Fruit fly (Drosophila melanogaster) whole organism, embryonic: ENCODE measurements around the gene kdn.
A peak's percentile ranks its signal among the peaks of the same experiment; 100 is the strongest.

Experiments used
- Blimp-1 ChIP-seq: fragments of 200-800 bp; sonication (Bioruptor generic); optimal IDR thresholded peaks from 3 replicates; lab custom pipeline; 2018; ENCODE audit warnings: missing biosample characterization, missing genetic modification characterization, mild to moderate bottlenecking, moderate library complexity, missing genetic modification reagents
- CG13287 ChIP-seq: fragments of 200-800 bp; sonication (Bioruptor generic); IDR thresholded peaks from 2 replicates; pipeline ENCODE4 v1.3.6; 2022; ENCODE audit warnings: missing biosample characterization, missing genetic modification characterization; ENCODE audit not compliant: partially characterized antibody
- CG13424 ChIP-seq: fragments of 200-800 bp; sonication (Bioruptor generic); optimal IDR thresholded peaks from 2 replicates; lab custom pipeline; 2019; ENCODE audit warnings: missing biosample characterization, mild to moderate bottlenecking, missing genetic modification characterization, moderate library complexity
- CG15011 ChIP-seq: fragments of 200-800 bp; sonication (Bioruptor generic); optimal IDR thresholded peaks from 3 replicates; lab custom pipeline; 2018; ENCODE audit warnings: missing biosample characterization, mild to moderate bottlenecking, missing genetic modification characterization
- CG15073 ChIP-seq: fragments of 200-800 bp; sonication (Bioruptor generic); optimal IDR thresholded peaks from 2 replicates; lab custom pipeline; 2016; ENCODE audit warnings: missing biosample characterization, missing genetic modification characterization
- CG15514 ChIP-seq: fragments of 200-800 bp; sonication (Bioruptor generic); optimal IDR thresholded peaks from 3 replicates; lab custom pipeline; 2017; ENCODE audit warnings: missing biosample characterization, missing genetic modification characterization, mild to moderate bottlenecking, moderate library complexity, missing genetic modification reagents
- CG17361 ChIP-seq: fragments of 200-800 bp; sonication (Bioruptor generic); IDR thresholded peaks from 3 replicates; pipeline ENCODE4 v1.3.6; 2022; ENCODE audit warnings: missing biosample characterization, missing genetic modification characterization
- CG18599 ChIP-seq: fragments of 200-800 bp; sonication (Bioruptor generic); optimal IDR thresholded peaks from 3 replicates; lab custom pipeline; 2017; ENCODE audit warnings: missing biosample characterization, missing genetic modification characterization, mild to moderate bottlenecking, moderate library complexity, missing genetic modification reagents
- CG2678 ChIP-seq: fragments of 200-800 bp; sonication (Bioruptor generic); optimal IDR thresholded peaks from 3 replicates; lab custom pipeline; 2019; ENCODE audit warnings: missing biosample characterization, mild to moderate bottlenecking, missing genetic modification characterization, moderate library complexity
- CG2712 ChIP-seq: fragments of 200-800 bp; optimal IDR thresholded peaks from 3 replicates; lab custom pipeline; 2019; ENCODE audit warnings: missing biosample characterization, mild to moderate bottlenecking, missing genetic modification characterization, moderate library complexity
- CG31224 ChIP-seq: fragments of 200-800 bp; sonication (Bioruptor generic); IDR thresholded peaks from 2 replicates; pipeline ENCODE4 v1.3.6; 2022; ENCODE audit warnings: missing biosample characterization, missing genetic modification characterization
- CG3407 ChIP-seq: fragments of 200-800 bp; sonication (Bioruptor generic); optimal IDR thresholded peaks from 2 replicates; lab custom pipeline; 2018; ENCODE audit warnings: missing biosample characterization, mild to moderate bottlenecking, missing genetic modification characterization
- CG4707 ChIP-seq: fragments of 200-800 bp; sonication (Bioruptor generic); optimal IDR thresholded peaks from 2 replicates; lab custom pipeline; 2018; ENCODE audit warnings: missing biosample characterization, mild to moderate bottlenecking, missing genetic modification characterization, moderate library complexity
- CG6854 ChIP-seq: fragments of 200-800 bp; sonication (Bioruptor generic); optimal IDR thresholded peaks from 3 replicates; lab custom pipeline; 2017; ENCODE audit warnings: missing biosample characterization, mild to moderate bottlenecking, missing genetic modification characterization
- CG7928 ChIP-seq: fragments of 200-800 bp; sonication (Bioruptor generic); optimal IDR thresholded peaks from 2 replicates; lab custom pipeline; 2017; ENCODE audit warnings: missing biosample characterization, mild to moderate bottlenecking, missing genetic modification characterization
- CG8281 ChIP-seq: fragments of 200-800 bp; sonication (Bioruptor generic); optimal IDR thresholded peaks from 2 replicates; lab custom pipeline; 2018; ENCODE audit warnings: missing biosample characterization, mild to moderate bottlenecking, missing genetic modification characterization, moderate library complexity
- CTCF ChIP-seq: fragments of 200-800 bp; sonication (Bioruptor generic); optimal IDR thresholded peaks from 2 replicates; lab custom pipeline; 2017; ENCODE audit warnings: missing biosample characterization, mild to moderate bottlenecking, missing genetic modification characterization, moderate library complexity
- Dad ChIP-seq: fragments of 200-800 bp; sonication (Bioruptor generic); optimal IDR thresholded peaks from 3 replicates; lab custom pipeline; 2016; ENCODE audit warnings: missing biosample characterization, missing genetic modification characterization
- Doc2 ChIP-seq: fragments of 200-800 bp; sonication (Bioruptor generic); IDR thresholded peaks from 2 replicates; pipeline ENCODE4 v1.3.6; 2022; ENCODE audit warnings: missing biosample characterization, missing genetic modification characterization
- Fer1 ChIP-seq: fragments of 200-800 bp; sonication (Bioruptor generic); optimal IDR thresholded peaks from 2 replicates; lab custom pipeline; 2017; ENCODE audit warnings: missing biosample characterization, mild to moderate bottlenecking, missing genetic modification characterization
- Hr3 ChIP-seq: fragments of 200-800 bp; sonication (Bioruptor generic); optimal IDR thresholded peaks from 3 replicates; lab custom pipeline; 2016; ENCODE audit warnings: missing biosample characterization, missing genetic modification characterization
- Hr51 ChIP-seq, 2 experiments: fragments of 200-800 bp; sonication (Bioruptor generic); optimal IDR thresholded peaks; 2 replicates in 1 of 2; 3 replicates in 1 of 2; lab custom pipeline; 2016 to 2018; ENCODE audit warnings: missing biosample characterization in 2 of 2, missing genetic modification characterization in 2 of 2, mild to moderate bottlenecking in 1 of 2, moderate library complexity in 1 of 2
- Nf-YB ChIP-seq: fragments of 200-800 bp; sonication (Bioruptor generic); optimal IDR thresholded peaks from 3 replicates; lab custom pipeline; 2019; ENCODE audit warnings: missing biosample characterization, mild to moderate bottlenecking, missing genetic modification characterization, moderate library complexity
- NfI ChIP-seq: fragments of 200-800 bp; sonication (Bioruptor generic); optimal IDR thresholded peaks from 3 replicates; lab custom pipeline; 2018; ENCODE audit warnings: missing biosample characterization, mild to moderate bottlenecking, missing genetic modification characterization, moderate library complexity
- Oli ChIP-seq: fragments of 200-800 bp; sonication (Bioruptor generic); optimal IDR thresholded peaks from 2 replicates; lab custom pipeline; 2018; ENCODE audit warnings: missing biosample characterization, mild to moderate bottlenecking, missing genetic modification characterization, moderate library complexity
- PHDP ChIP-seq: fragments of 200-800 bp; sonication (Bioruptor generic); optimal IDR thresholded peaks from 3 replicates; lab custom pipeline; 2018; ENCODE audit warnings: missing biosample characterization, mild to moderate bottlenecking, missing genetic modification characterization, moderate library complexity
- Rfx ChIP-seq: fragments of 200-800 bp; sonication (Bioruptor generic); IDR thresholded peaks from 2 replicates; pipeline ENCODE4 v1.3.6; 2022; ENCODE audit warnings: missing biosample characterization, missing genetic modification characterization
- Side ChIP-seq: fragments of 200-800 bp; sonication (Bioruptor generic); optimal IDR thresholded peaks from 2 replicates; lab custom pipeline; 2016; ENCODE audit warnings: missing biosample characterization, missing genetic modification characterization
- Trl ChIP-seq, 3 experiments: fragments of >200 bp in 2 of 3; fragments of 200-800 bp in 1 of 3; sonication (Bioruptor generic) in 1 of 3; optimal IDR thresholded peaks; 2 replicates in 1 of 3; 3 replicates in 2 of 3; lab custom pipeline; 2016 to 2017; ENCODE audit warnings: missing biosample characterization in 1 of 3, missing genetic modification characterization in 1 of 3
- Xbp1 ChIP-seq: fragments of 200-800 bp; sonication (Bioruptor generic); optimal IDR thresholded peaks from 3 replicates; lab custom pipeline; 2016; ENCODE audit warnings: missing biosample characterization, mild to moderate bottlenecking, missing genetic modification characterization
- ato ChIP-seq: fragments of 200-800 bp; sonication (Bioruptor generic); IDR thresholded peaks from 2 replicates; pipeline ENCODE4 v1.3.6; 2022; ENCODE audit warnings: missing biosample characterization, missing genetic modification characterization; ENCODE audit not compliant: partially characterized antibody
- bab2 ChIP-seq: fragments of 200-800 bp; sonication (Bioruptor generic); optimal IDR thresholded peaks from 2 replicates; lab custom pipeline; 2016; ENCODE audit warnings: missing biosample characterization, missing genetic modification characterization
- danr ChIP-seq: fragments of 200-800 bp; sonication (Bioruptor generic); IDR thresholded peaks from 2 replicates; pipeline ENCODE4 v1.3.6; 2022; ENCODE audit warnings: missing biosample characterization, missing genetic modification characterization
- eyg ChIP-seq: fragments of 200-800 bp; sonication (Bioruptor generic); optimal IDR thresholded peaks from 3 replicates; lab custom pipeline; 2016; ENCODE audit warnings: missing biosample characterization, missing genetic modification characterization
- gro ChIP-seq: fragments of 200-800 bp; sonication (Bioruptor generic); optimal IDR thresholded peaks from 2 replicates; lab custom pipeline; 2016; ENCODE audit warnings: missing biosample characterization, missing genetic modification characterization
- ham ChIP-seq: fragments of 200-800 bp; sonication (Bioruptor generic); IDR thresholded peaks from 2 replicates; pipeline ENCODE4 v1.3.6; 2022; ENCODE audit warnings: missing biosample characterization, missing genetic modification characterization
- hb ChIP-seq: fragments of 200-800 bp; sonication (Bioruptor generic); IDR thresholded peaks from 3 replicates; pipeline ENCODE4 v1.3.6; 2022; ENCODE audit warnings: missing biosample characterization, missing genetic modification characterization; ENCODE audit not compliant: partially characterized antibody
- lbe ChIP-seq: fragments of 200-800 bp; sonication (Bioruptor generic); optimal IDR thresholded peaks from 2 replicates; lab custom pipeline; 2016; ENCODE audit warnings: missing biosample characterization, mild to moderate bottlenecking, missing genetic modification characterization
- lola ChIP-seq, 3 experiments: fragments of >200 bp in 2 of 3; fragments of 200-800 bp in 1 of 3; sonication (Bioruptor generic) in 1 of 3; optimal IDR thresholded peaks; 2 replicates each; lab custom pipeline; 2017 to 2019; ENCODE audit warnings: missing biosample characterization in 3 of 3, missing genetic modification characterization in 3 of 3, mild to moderate bottlenecking in 1 of 3, moderate library complexity in 1 of 3
- lov ChIP-seq, 2 experiments: fragments of 200-800 bp in 1 of 2; fragments of >200 bp in 1 of 2; sonication (Bioruptor generic) in 1 of 2; IDR thresholded peaks in 1 of 2; optimal IDR thresholded peaks in 1 of 2; 2 replicates in 1 of 2; 3 replicates in 1 of 2; pipeline versions ENCODE4 v1.3.6 to Lab custom; 2017 to 2022; ENCODE audit warnings: missing biosample characterization in 1 of 2, missing genetic modification characterization in 1 of 2
- p53 ChIP-seq: fragments of 200-800 bp; sonication (Bioruptor generic); optimal IDR thresholded peaks from 2 replicates; lab custom pipeline; 2016; ENCODE audit warnings: missing biosample characterization, missing genetic modification characterization
- pum ChIP-seq: fragments of 200-800 bp; sonication (Bioruptor generic); optimal IDR thresholded peaks from 2 replicates; lab custom pipeline; 2016; ENCODE audit warnings: missing biosample characterization, missing genetic modification characterization
- sc ChIP-seq, 3 experiments: fragments of >200 bp in 2 of 3; fragments of 200-800 bp in 1 of 3; sonication (Bioruptor generic) in 1 of 3; optimal IDR thresholded peaks; 2 replicates in 2 of 3; 3 replicates in 1 of 3; lab custom pipeline; 2017; ENCODE audit warnings: mild to moderate bottlenecking in 1 of 3, missing biosample characterization in 1 of 3, missing genetic modification characterization in 1 of 3, missing genetic modification reagents in 1 of 3
- stc ChIP-seq: fragments of 200-800 bp; sonication (Bioruptor generic); IDR thresholded peaks from 2 replicates; pipeline ENCODE4 v1.3.6; 2022; ENCODE audit warnings: missing biosample characterization, missing genetic modification characterization
- usp ChIP-seq: fragments of >200 bp; optimal IDR thresholded peaks from 2 replicates; lab custom pipeline; 2017; ENCODE audit warnings: missing biosample characterization, missing genetic modification characterization
- wor ChIP-seq: fragments of 200-800 bp; sonication (Bioruptor generic); IDR thresholded peaks from 2 replicates; pipeline ENCODE4 v1.3.6; 2022; ENCODE audit warnings: missing biosample characterization, missing genetic modification characterization

kdn gene

DNA sequence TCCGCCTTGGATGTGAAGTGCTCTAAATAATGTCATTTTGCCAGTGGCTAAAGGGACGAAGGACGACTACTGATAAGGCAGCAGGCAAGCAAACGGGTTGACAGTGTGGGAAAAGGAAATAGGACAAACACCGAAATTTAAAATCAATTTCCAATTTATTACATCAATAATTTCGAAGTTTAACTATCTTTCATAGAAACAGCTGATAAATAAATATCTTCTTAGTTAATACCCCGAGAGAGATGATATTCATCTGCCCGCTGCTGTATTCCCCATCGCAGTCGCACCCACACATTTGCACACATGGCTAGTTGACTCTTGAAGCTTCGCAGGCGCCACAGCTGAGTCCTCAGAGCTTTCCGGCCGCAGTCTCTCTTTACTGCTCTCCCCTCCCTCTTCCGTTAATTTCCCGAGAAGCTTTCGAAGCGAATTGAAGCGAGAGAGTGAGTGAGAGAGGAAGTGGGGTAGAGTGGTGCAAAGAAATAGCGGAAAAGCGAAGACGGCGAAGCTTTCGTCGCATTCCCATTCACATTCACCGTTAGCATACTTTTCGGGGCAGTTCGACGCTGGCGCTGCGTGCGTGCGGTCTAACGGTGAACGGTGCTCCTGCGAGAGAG lies 33.5 kb upstream of the kdn start (continued):
- TF ChIP-seq CG7928, result peak; percentile 7
- TF ChIP-seq Doc2, result no peak
- peak; percentile 38 for TF ChIP-seq Xbp1 (GFP tag; lab: Kevin White, UChicago)
- TF ChIP-seq gro, result peak; percentile 65
- peak; percentile 50 for TF ChIP-seq CG15011 (GFP tag; lab: Kevin White, UChicago)
- TF ChIP-seq CG15073 (GFP tag; lab: Kevin White, UChicago), result no peak
- TF ChIP-seq bab2 (GFP tag; lab: Kevin White, UChicago), result peak; percentile 53
- TF ChIP-seq ham (GFP tag; lab: Robert Waterston, UW), result no peak; the same call in 1 of the 2 replicates
- TF ChIP-seq danr (GFP tag; lab: Robert Waterston, UW), result peak; percentile 34; the same call in 1 of the 2 replicates
- no peak for TF ChIP-seq sc (optimal IDR thresholded peaks at IDR 0.05; lab: Kevin White, UChicago)
- no peak for TF ChIP-seq sc (GFP tag; optimal IDR thresholded peaks at IDR 0.05; lab: Kevin White, UChicago)
- peak; percentile 67 for TF ChIP-seq PHDP
- peak; percentile 90 for TF ChIP-seq CG18599 (GFP tag; lab: Kevin White, UChicago)
- no peak for TF ChIP-seq Nf-YB
- TF ChIP-seq usp, result no peak
- peak; percentile 66 for TF ChIP-seq CG13424
- peak; percentile 58 for TF ChIP-seq Oli (tag; lab: Kevin White, UChicago)
- TF ChIP-seq wor (GFP tag; lab: Robert Waterston, UW), result peak; percentile 45
- peak; percentile 81 for TF ChIP-seq CG2678 (tag; lab: Kevin White, UChicago)
- TF ChIP-seq, all 482 proteins: peak for 246

DNA sequence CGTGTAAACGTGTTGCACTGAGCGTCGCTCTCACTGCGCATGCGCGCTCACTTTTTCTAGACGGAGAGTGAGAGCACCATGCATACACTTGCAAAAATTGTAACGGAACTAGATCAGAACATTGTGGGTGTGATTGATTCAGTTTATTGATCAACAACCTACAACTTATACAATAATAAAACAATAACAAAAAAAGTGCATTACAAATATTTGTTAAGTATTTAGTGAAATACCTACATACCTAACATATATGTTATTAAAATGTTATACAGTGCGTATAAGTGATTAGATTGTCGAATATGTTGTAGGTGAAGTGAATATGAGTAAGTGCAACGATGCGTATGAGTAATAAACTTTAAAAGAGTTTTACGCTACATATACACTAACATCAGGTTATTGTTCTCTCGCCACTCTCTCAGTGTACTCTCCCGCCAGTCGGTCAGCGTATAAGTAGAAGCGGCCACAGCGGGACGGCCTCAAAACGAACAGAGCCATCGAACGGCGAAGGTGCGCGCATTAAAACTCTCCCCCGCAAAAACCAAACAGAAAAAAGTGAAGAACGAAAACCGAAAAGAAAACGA lies 20.0 kb upstream of the kdn start, which contains the start of gene CG42240:
Gene CG42240, plus strand, starts transcription at position 474 of the 581 bp plus-strand sequence.
- TF ChIP-seq Xbp1 (GFP tag; lab: Kevin White, UChicago), result peak; percentile 91
- peak; percentile 52 for TF ChIP-seq eyg
- TF ChIP-seq CG15514 (GFP tag; lab: Kevin White, UChicago), result peak; percentile 75
- no peak for TF ChIP-seq hb (GFP tag; lab: Robert Waterston, UW)
- TF ChIP-seq lola (GFP tag; optimal IDR thresholded peaks at IDR 0.05; lab: Kevin White, UChicago), result peak in 1 of 3 experiments; percentile 91
- TF ChIP-seq CG2712 (tag; lab: Kevin White, UChicago), result peak; percentile 95
- TF ChIP-seq CG8281 (tag; lab: Kevin White, UChicago), result peak; percentile 76
- peak; percentile 57 for TF ChIP-seq CG4707 (GFP tag; lab: Kevin White, UChicago)
- TF ChIP-seq Hr51 (GFP tag; optimal IDR thresholded peaks at IDR 0.05; lab: Kevin White, UChicago), result peak; percentile 63 to 95
- peak; percentile 58 to 63 for TF ChIP-seq Trl (optimal IDR thresholded peaks at IDR 0.05; lab: Kevin White, UChicago)
- peak; percentile 42 for TF ChIP-seq Trl (GFP tag; optimal IDR thresholded peaks at IDR 0.05; lab: Kevin White, UChicago)
- peak; percentile 65 for TF ChIP-seq Dad
- peak; percentile 91 for TF ChIP-seq CG6854 (GFP tag; lab: Kevin White, UChicago)
- TF ChIP-seq Fer1 (GFP tag; lab: Kevin White, UChicago), result peak; percentile 93
- peak; percentile 88 for TF ChIP-seq Blimp-1 (GFP tag; lab: Kevin White, UChicago)
- TF ChIP-seq CG7928, result peak; percentile 16
- peak; percentile 78 for TF ChIP-seq Rfx (GFP tag; lab: Robert Waterston, UW)
- TF ChIP-seq lov (optimal IDR thresholded peaks at IDR 0.05; lab: Kevin White, UChicago), result no peak
- TF ChIP-seq lov (GFP tag; IDR thresholded peaks at IDR 0.05; lab: Robert Waterston, UW), result no peak
- peak; percentile 63 for TF ChIP-seq Side (GFP tag; lab: Kevin White, UChicago)
- TF ChIP-seq Hr3, result peak; percentile 90
- peak; percentile 81 for TF ChIP-seq lbe (GFP tag; lab: Kevin White, UChicago)
- peak; percentile 88 for TF ChIP-seq NfI (GFP tag; lab: Kevin White, UChicago)
- peak; percentile 40; the same call in 1 of the 2 replicates for TF ChIP-seq CG31224 (GFP tag; lab: Robert Waterston, UW)
- no peak for TF ChIP-seq ato (GFP tag; lab: Robert Waterston, UW)
- TF ChIP-seq CG3407 (GFP tag; lab: Kevin White, UChicago), result peak; percentile 87
- peak; percentile 80 for TF ChIP-seq wor (GFP tag; lab: Robert Waterston, UW)
- no peak for TF ChIP-seq p53 (GFP tag; lab: Kevin White, UChicago)
- TF ChIP-seq stc (GFP tag; lab: Robert Waterston, UW), result peak; percentile 71; the same call in 1 of the 2 replicates
- TF ChIP-seq CG17361 (GFP tag; lab: Robert Waterston, UW), result peak; percentile 98
- no peak for TF ChIP-seq CTCF (GFP tag; lab: Kevin White, UChicago)
- no peak for TF ChIP-seq CG13287 (GFP tag; lab: Robert Waterston, UW)
- TF ChIP-seq pum (GFP tag; lab: Kevin White, UChicago), result peak; percentile 86
